Fruit fly (Drosophila melanogaster) Kc167 (cell line): ENCODE measurements around the gene Pka-C2.

ENCODE experiments used
- Sin3A ChIP-seq: fragments of >200 bp; optimal IDR thresholded peaks from 2 replicates; lab custom pipeline; 2018; ENCODE audit warnings: missing external identifiers
- h ChIP-seq: fragments of >200 bp; optimal IDR thresholded peaks from 3 replicates; lab custom pipeline; 2018; ENCODE audit warnings: missing external identifiers
- insv ChIP-seq: fragments of >200 bp; optimal IDR thresholded peaks from 3 replicates; lab custom pipeline; 2018; ENCODE audit warnings: missing external identifiers
- psq ChIP-seq: fragments of >200 bp; optimal IDR thresholded peaks from 2 replicates; lab custom pipeline; 2017; ENCODE audit warnings: missing external identifiers

DNA sequence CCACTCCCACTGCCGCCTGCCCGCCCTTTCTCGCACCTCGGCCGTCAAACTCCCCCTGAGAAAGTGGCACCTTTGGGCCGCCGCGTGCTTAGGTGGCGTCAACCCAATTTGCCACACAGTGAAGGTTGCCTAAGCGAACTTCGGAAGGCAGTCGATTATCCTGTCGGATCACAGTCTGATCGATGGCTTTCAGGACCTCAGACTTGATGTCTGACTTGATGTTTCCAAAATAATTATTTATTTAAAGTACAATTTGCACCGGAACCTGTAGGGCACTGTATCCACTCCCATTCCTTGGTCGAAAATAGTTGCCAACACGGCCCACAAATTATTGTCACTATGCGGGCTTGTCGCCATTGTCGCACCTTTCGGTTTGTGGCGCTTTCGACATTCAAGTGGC is 17.5 kb upstream of the Pka-C2 start:
- TF ChIP-seq h (lab: Kevin White, UChicago): no peak
- TF ChIP-seq psq (lab: Kevin White, UChicago): no peak
- TF ChIP-seq insv: no peak
- TF ChIP-seq Sin3A: no peak
